2 fruit fly cellular contexts compared by ENCODE assay signal in genomic region chr3L:8509567-8510109, dm6.
TF ChIP-seq lines count a peak whose summit lies in the region.

Gene ZC3H3, minus strand, starts transcription at chr3L:8509763.
Gene Pus7, plus strand, starts transcription at chr3L:8510003.

TF ChIP-seq in whole organism, adult, 20 proteins besides CTCF, POLR2A, EP300 and RAD21 (continued from another document):
- no peak for TF ChIP-seq CG12768 (GFP tag; optimal IDR thresholded peaks at IDR 0.05; lab: Kevin White, UChicago)

TF ChIP-seq in whole organism, embryonic, 481 proteins besides CTCF, POLR2A, EP300 and RAD21 (continued from another document):
- TF ChIP-seq CG10147 (GFP tag; optimal IDR thresholded peaks at IDR 0.05; lab: Kevin White, UChicago) (peak; percentile 55), CG3281 (GFP tag; optimal IDR thresholded peaks at IDR 0.05; lab: Kevin White, UChicago) (no peak), kni (GFP tag; optimal IDR thresholded peaks at IDR 0.05; lab: Kevin White, UChicago) (no peak), CoRest (tag; optimal IDR thresholded peaks at IDR 0.05; lab: Kevin White, UChicago) (peak; percentile 36), CG2712 (tag; optimal IDR thresholded peaks at IDR 0.05; lab: Kevin White, UChicago) (peak; percentile 100), MESR4 (GFP tag; optimal IDR thresholded peaks at IDR 0.05; lab: Kevin White, UChicago) (peak; percentile 90), Fer1 (GFP tag; optimal IDR thresholded peaks at IDR 0.05; lab: Kevin White, UChicago) (peak; percentile 15), Nf-YC (tag; optimal IDR thresholded peaks at IDR 0.05; lab: Kevin White, UChicago) (peak; percentile 44), grau (tag; optimal IDR thresholded peaks at IDR 0.05; lab: Kevin White, UChicago) (peak; percentile 26), Hr51 (GFP tag; optimal IDR thresholded peaks at IDR 0.05; lab: Kevin White, UChicago) (peak in 1 of 2 experiments; percentile 32), CG31388 (GFP tag; optimal IDR thresholded peaks at IDR 0.05; lab: Kevin White, UChicago) (no peak), chinmo (GFP tag; IDR thresholded peaks at IDR 0.05; lab: Robert Waterston, UW; ENCODE audit: partially characterized antibody) (peak; percentile 65; the same call in 1 of the 4 replicates), Hand (GFP tag; optimal IDR thresholded peaks at IDR 0.05; lab: Kevin White, UChicago) (no peak), ap (GFP tag; IDR thresholded peaks at IDR 0.05; lab: Robert Waterston, UW) (no peak), CG15479 (GFP tag; optimal IDR thresholded peaks at IDR 0.05; lab: Kevin White, UChicago) (peak; percentile 58), ash1 (GFP tag; optimal IDR thresholded peaks at IDR 0.05; lab: Kevin White, UChicago) (no peak), psq (GFP tag; optimal IDR thresholded peaks at IDR 0.05; lab: Kevin White, UChicago) (no peak), Med (GFP tag; lab: Kevin White, UChicago) (peak; percentile 61), Elba2 (GFP tag; optimal IDR thresholded peaks at IDR 0.05; lab: Kevin White, UChicago) (peak; percentile 17), Jarid2 (GFP tag; optimal IDR thresholded peaks at IDR 0.05; lab: Kevin White, UChicago) (no peak), CG2199 (GFP tag; IDR thresholded peaks at IDR 0.05; lab: Robert Waterston, UW) (no peak), BEAF-32 (GFP tag; optimal IDR thresholded peaks at IDR 0.05; lab: Kevin White, UChicago) (peak; percentile 36), CG9437 (GFP tag; optimal IDR thresholded peaks at IDR 0.05; lab: Kevin White, UChicago) (peak; percentile 78), PHDP (tag; optimal IDR thresholded peaks at IDR 0.05; lab: Kevin White, UChicago) (peak; percentile 52), E2f2 (GFP tag; IDR thresholded peaks at IDR 0.05; lab: Robert Waterston, UW) (peak; percentile 66), Atf6 (GFP tag; IDR thresholded peaks at IDR 0.05; lab: Robert Waterston, UW) (no peak), Scr (GFP tag; IDR thresholded peaks at IDR 0.05; lab: Robert Waterston, UW; ENCODE audit: partially characterized antibody) (no peak), CG13287 (GFP tag; IDR thresholded peaks at IDR 0.05; lab: Robert Waterston, UW; ENCODE audit: partially characterized antibody) (peak; percentile 47), CG2120 (GFP tag; optimal IDR thresholded peaks at IDR 0.05; lab: Kevin White, UChicago) (peak; percentile 4), tin (GFP tag; optimal IDR thresholded peaks at IDR 0.05; lab: Kevin White, UChicago) (peak; percentile 27), CG6683 (GFP tag; optimal IDR thresholded peaks at IDR 0.05; lab: Kevin White, UChicago) (peak; percentile 7), sug (tag; optimal IDR thresholded peaks at IDR 0.05; lab: Kevin White, UChicago) (peak; percentile 26), gfzf (GFP tag; optimal IDR thresholded peaks at IDR 0.05; lab: Kevin White, UChicago) (peak; percentile 64), CG8924 (tag; optimal IDR thresholded peaks at IDR 0.05; lab: Kevin White, UChicago) (peak; percentile 16), ERR (GFP tag; optimal IDR thresholded peaks at IDR 0.05; lab: Kevin White, UChicago) (no peak), caup (GFP tag; optimal IDR thresholded peaks at IDR 0.05; lab: Kevin White, UChicago; ENCODE audit: severe bottlenecking) (no peak), phol (tag; optimal IDR thresholded peaks at IDR 0.05; lab: Kevin White, UChicago) (peak; percentile 50), Dbx (GFP tag; IDR thresholded peaks at IDR 0.05; lab: Robert Waterston, UW) (0 out of 3 replicates have a peak, but pooled peaks have one; percentile 41), CG10654 (GFP tag; optimal IDR thresholded peaks at IDR 0.05; lab: Kevin White, UChicago) (peak; percentile 4), pzg (GFP tag; optimal IDR thresholded peaks at IDR 0.05; lab: Kevin White, UChicago) (peak; percentile 56), CG1024 (GFP tag; IDR thresholded peaks at IDR 0.05; lab: Robert Waterston, UW) (0 out of 2 replicates have a peak, but pooled peaks have one; percentile 15), Max (GFP tag; optimal IDR thresholded peaks at IDR 0.05; lab: Kevin White, UChicago) (peak; percentile 31), Xbp1 (GFP tag; optimal IDR thresholded peaks at IDR 0.05; lab: Kevin White, UChicago) (peak; percentile 27), Meics (GFP tag; optimal IDR thresholded peaks at IDR 0.05; lab: Kevin White, UChicago) (no peak), ewg (GFP tag; optimal IDR thresholded peaks at IDR 0.05; lab: Kevin White, UChicago) (peak; percentile 37), CG1603 (tag; optimal IDR thresholded peaks at IDR 0.05; lab: Kevin White, UChicago) (no peak), Dp (GFP tag; optimal IDR thresholded peaks at IDR 0.05; lab: Kevin White, UChicago) (peak; percentile 60), prd (optimal IDR thresholded peaks at IDR 0.05; lab: Kevin White, UChicago) (no peak), prd (GFP tag; IDR thresholded peaks at IDR 0.05; lab: Robert Waterston, UW) (no peak), nmo (GFP tag; optimal IDR thresholded peaks at IDR 0.05; lab: Kevin White, UChicago) (peak; percentile 39), Dip3 (GFP tag; optimal IDR thresholded peaks at IDR 0.05; lab: Kevin White, UChicago) (no peak), Ssrp (tag; optimal IDR thresholded peaks at IDR 0.05; lab: Kevin White, UChicago) (no peak), CG13775 (GFP tag; optimal IDR thresholded peaks at IDR 0.05; lab: Kevin White, UChicago) (peak; percentile 40), ftz-f1 (GFP tag; optimal IDR thresholded peaks at IDR 0.05; lab: Kevin White, UChicago) (peak; percentile 76), CG8290 (GFP tag; optimal IDR thresholded peaks at IDR 0.05; lab: Kevin White, UChicago) (no peak), CG8290 (tag; optimal IDR thresholded peaks at IDR 0.05; lab: Kevin White, UChicago) (no peak), CG2116 (GFP tag; optimal IDR thresholded peaks at IDR 0.05; lab: Kevin White, UChicago) (peak; percentile 59), CG4424 (GFP tag; optimal IDR thresholded peaks at IDR 0.05; lab: Kevin White, UChicago) (peak; percentile 13), hkb (optimal IDR thresholded peaks at IDR 0.05; lab: Kevin White, UChicago) (no peak), hkb (GFP tag; IDR thresholded peaks at IDR 0.05; lab: Robert Waterston, UW) (peak; percentile 18; the same call in 1 of the 2 replicates), Spps (tag; optimal IDR thresholded peaks at IDR 0.05; lab: Kevin White, UChicago) (peak; percentile 31), CG17829 (tag; optimal IDR thresholded peaks at IDR 0.05; lab: Kevin White, UChicago) (peak; percentile 51), Lhr (GFP tag; optimal IDR thresholded peaks at IDR 0.05; lab: Kevin White, UChicago) (peak; percentile 6), vvl (GFP tag; IDR thresholded peaks at IDR 0.05; lab: Robert Waterston, UW) (0 out of 2 replicates have a peak, but pooled peaks have one; percentile 12), unpg (GFP tag; optimal IDR thresholded peaks at IDR 0.05; lab: Kevin White, UChicago) (peak; percentile 16), dpn (GFP tag; optimal IDR thresholded peaks at IDR 0.05; lab: Kevin White, UChicago) (peak in 1 of 2 experiments; percentile 25), Pdp1 (GFP tag; optimal IDR thresholded peaks at IDR 0.05; lab: Kevin White, UChicago) (peak in 1 of 2 experiments; percentile 7), HLH54F (GFP tag; optimal IDR thresholded peaks at IDR 0.05; lab: Kevin White, UChicago) (no peak), CG12391 (tag; optimal IDR thresholded peaks at IDR 0.05; lab: Kevin White, UChicago) (peak; percentile 65), peb (GFP tag; IDR thresholded peaks at IDR 0.05; lab: Robert Waterston, UW) (no peak), CG42726 (GFP tag; IDR thresholded peaks at IDR 0.05; lab: Robert Waterston, UW; ENCODE audit: partially characterized antibody) (no peak), row (GFP tag; IDR thresholded peaks at IDR 0.05; lab: Robert Waterston, UW) (peak; percentile 46; the same call in 2 of the 3 replicates), trem (tag; optimal IDR thresholded peaks at IDR 0.05; lab: Kevin White, UChicago) (peak; percentile 65), CG1647 (GFP tag; optimal IDR thresholded peaks at IDR 0.05; lab: Kevin White, UChicago) (no peak), CG33557 (GFP tag; optimal IDR thresholded peaks at IDR 0.05; lab: Kevin White, UChicago) (no peak), CG30020 (tag; optimal IDR thresholded peaks at IDR 0.05; lab: Kevin White, UChicago) (peak; percentile 44), CG15269 (tag; optimal IDR thresholded peaks at IDR 0.05; lab: Kevin White, UChicago) (no peak), CG15601 (tag; optimal IDR thresholded peaks at IDR 0.05; lab: Kevin White, UChicago) (peak; percentile 43), CG4617 (GFP tag; optimal IDR thresholded peaks at IDR 0.05; lab: Kevin White, UChicago; ENCODE audit: borderline replicate concordance) (peak; percentile 65), zfh1 (GFP tag; IDR thresholded peaks at IDR 0.05; lab: Robert Waterston, UW) (0 out of 3 replicates have a peak, but pooled peaks have one; percentile 20), scrt (GFP tag; optimal IDR thresholded peaks at IDR 0.05; lab: Kevin White, UChicago) (peak; percentile 47), lilli (GFP tag; optimal IDR thresholded peaks at IDR 0.05; lab: Kevin White, UChicago) (peak; percentile 21), MBD-R2 (GFP tag; IDR thresholded peaks at IDR 0.05; lab: Robert Waterston, UW) (peak; percentile 65), tx (GFP tag; optimal IDR thresholded peaks at IDR 0.05; lab: Kevin White, UChicago) (no peak), Myb (GFP tag; optimal IDR thresholded peaks at IDR 0.05; lab: Kevin White, UChicago) (peak; percentile 1), CG12744 (GFP tag; optimal IDR thresholded peaks at IDR 0.05; lab: Kevin White, UChicago) (no peak), ranshi (GFP tag; IDR thresholded peaks at IDR 0.05; lab: Robert Waterston, UW) (peak; percentile 92), CG10267 (tag; optimal IDR thresholded peaks at IDR 0.05; lab: Kevin White, UChicago) (peak; percentile 57)
TF ChIP-seq in whole organism, embryonic: peak in this region for 71.
